Worm (Caenorhabditis elegans): Measurements from ENCODE around the gene R08B4.3.

Gene R08B4.3

ce11 chrX:11136988-11137387 lies 16.2 kb upstream of the R08B4.3 start:
- TF ChIP-seq nhr-77 (tag; optimal IDR thresholded peaks at IDR 0.05) (no peak), lin-1 (GFP tag; IDR thresholded peaks at IDR 0.05) (no peak), nhr-28 (tag; optimal IDR thresholded peaks at IDR 0.05) (peak; percentile 10), jun-1 (tag; optimal IDR thresholded peaks at IDR 0.05) (no peak), Y48G9A.11 (GFP tag; IDR thresholded peaks at IDR 0.05) (no peak), hlh-30 (tag; optimal IDR thresholded peaks at IDR 0.05; ENCODE audit: insufficient read depth) (peak; percentile 19)

- TF ChIP-seq unc-62 (GFP tag; optimal IDR thresholded peaks at IDR 0.05 in 1 of 2) = peak in 1 of 2 experiments; percentile 99
- TF ChIP-seq unc-62 (tag; optimal IDR thresholded peaks at IDR 0.05) = no peak
- no peak for TF ChIP-seq vab-7 (GFP tag; IDR thresholded peaks at IDR 0.05)
- TF ChIP-seq saeg-2 (GFP tag; IDR thresholded peaks at IDR 0.05) = no peak
Measured at ce11 chrX:11134750-11135394, 14.1 kb upstream of the R08B4.3 start.

ce11 chrX:11132260-11132659 lies 11.5 kb upstream of the R08B4.3 start:
- TF ChIP-seq mes-2 (tag; optimal IDR thresholded peaks at IDR 0.05; ENCODE audit: poor library complexity, severe bottlenecking) (no peak), pqm-1 (tag; optimal IDR thresholded peaks at IDR 0.05) (peak; percentile 45)

- TF ChIP-seq ama-1 (optimal IDR thresholded peaks at IDR 0.05) (no peak), rbr-2 (tag; optimal IDR thresholded peaks at IDR 0.05) (no peak), daf-12 (tag; optimal IDR thresholded peaks at IDR 0.05) (no peak), T26A8.4 (GFP tag; IDR thresholded peaks at IDR 0.05) (no peak), snpc-1.2 (GFP tag; IDR thresholded peaks at IDR 0.05) (no peak), gei-8 (GFP tag; optimal IDR thresholded peaks at IDR 0.05) (no peak), pha-4 (GFP tag; IDR thresholded peaks at IDR 0.05) (no peak), pha-4 (tag; optimal IDR thresholded peaks at IDR 0.05) (no peak)
Measured at ce11 chrX:11126259-11126658, 5.5 kb upstream of the R08B4.3 start.

ce11 chrX:11125520-11125919 lies 4.7 kb upstream of the R08B4.3 start, which contains the start of gene alr-1:
Gene alr-1 (minus strand): TSS chrX:11125620.
- no peak for TF ChIP-seq gei-8 (GFP tag; optimal IDR thresholded peaks at IDR 0.05)
- no peak for TF ChIP-seq duxl-1 (tag; optimal IDR thresholded peaks at IDR 0.05; ENCODE audit: poor library complexity)
- no peak for TF ChIP-seq zag-1 (tag; optimal IDR thresholded peaks at IDR 0.05)
- no peak for TF ChIP-seq vab-7 (GFP tag; IDR thresholded peaks at IDR 0.05)
- TF ChIP-seq fos-1 (tag; optimal IDR thresholded peaks at IDR 0.05) = no peak
- TF ChIP-seq nhr-111 (GFP tag; optimal IDR thresholded peaks at IDR 0.05) = no peak
- TF ChIP-seq nhr-11 (tag; optimal IDR thresholded peaks at IDR 0.05) = no peak
- TF ChIP-seq D1046.2 (GFP tag; IDR thresholded peaks at IDR 0.05) = no peak
- TF ChIP-seq madf-5 (GFP tag; IDR thresholded peaks at IDR 0.05) = no peak
- TF ChIP-seq mdt-29 (GFP tag; IDR thresholded peaks at IDR 0.05) = no peak
- TF ChIP-seq nhr-10 (tag; optimal IDR thresholded peaks at IDR 0.05) = no peak
- no peak for TF ChIP-seq mxl-3 (GFP tag; optimal IDR thresholded peaks at IDR 0.05)
- TF ChIP-seq F44E2.7 (GFP tag; IDR thresholded peaks at IDR 0.05) = no peak
- TF ChIP-seq ztf-11 (tag; optimal IDR thresholded peaks at IDR 0.05) = no peak
- no peak for TF ChIP-seq Y105C5A.15 (GFP tag; IDR thresholded peaks at IDR 0.05)

ce11 chrX:11123998-11124397 lies 3.2 kb upstream of the R08B4.3 start:
- no peak for TF ChIP-seq mdt-29 (GFP tag; IDR thresholded peaks at IDR 0.05)
- no peak for TF ChIP-seq nhr-237 (tag; optimal IDR thresholded peaks at IDR 0.05)
- no peak for TF ChIP-seq daf-19 (GFP tag; conservative IDR thresholded peaks at IDR 0.05)

All from whole organism, L4 larva.